Fruit fly (Drosophila melanogaster) whole organism, embryonic: ENCODE measurements around the gene CG1785.

Source experiments
- Aef1 ChIP-seq: fragments of 200-800 bp; sonication (Bioruptor generic); IDR thresholded peaks from 3 replicates; pipeline ENCODE4 v1.3.6; 2022; ENCODE audit warnings: missing biosample characterization, missing genetic modification characterization
- CG10209 ChIP-seq: fragments of 200-800 bp; sonication (Bioruptor generic); optimal IDR thresholded peaks from 3 replicates; lab custom pipeline; 2017; ENCODE audit warnings: missing biosample characterization, mild to moderate bottlenecking, missing genetic modification characterization, missing genetic modification reagents
- CG11723 ChIP-seq: fragments of 200-800 bp; sonication (Bioruptor generic); optimal IDR thresholded peaks from 2 replicates; lab custom pipeline; 2017; ENCODE audit warnings: missing biosample characterization, mild to moderate bottlenecking, missing genetic modification characterization
- CG12219 ChIP-seq: fragments of 200-800 bp; sonication (Bioruptor generic); optimal IDR thresholded peaks from 3 replicates; lab custom pipeline; 2018; ENCODE audit warnings: missing biosample characterization, mild to moderate bottlenecking, missing genetic modification characterization
- CG12236 ChIP-seq: fragments of 200-800 bp; sonication (Bioruptor generic); optimal IDR thresholded peaks from 2 replicates; lab custom pipeline; 2016; ENCODE audit warnings: missing biosample characterization, missing genetic modification characterization
- CG1233 ChIP-seq: fragments of 200-800 bp; sonication (Bioruptor generic); optimal IDR thresholded peaks from 4 replicates; lab custom pipeline; 2018; ENCODE audit warnings: missing biosample characterization, mild to moderate bottlenecking, missing genetic modification characterization
- CG13624 ChIP-seq: fragments of 200-800 bp; sonication (Bioruptor generic); optimal IDR thresholded peaks from 2 replicates; lab custom pipeline; 2016; ENCODE audit warnings: missing biosample characterization, missing genetic modification characterization
- CG13775 ChIP-seq: fragments of 200-800 bp; sonication (Bioruptor generic); optimal IDR thresholded peaks from 3 replicates; lab custom pipeline; 2017; ENCODE audit warnings: missing biosample characterization, mild to moderate bottlenecking, missing genetic modification characterization
- CG14050 ChIP-seq: fragments of 200-800 bp; sonication (Bioruptor generic); IDR thresholded peaks from 3 replicates; pipeline ENCODE4 v1.3.6; 2022; ENCODE audit warnings: missing biosample characterization, missing genetic modification characterization
- CG2116 ChIP-seq: fragments of 200-800 bp; sonication (Bioruptor generic); optimal IDR thresholded peaks from 3 replicates; lab custom pipeline; 2018; ENCODE audit warnings: missing biosample characterization, mild to moderate bottlenecking, missing genetic modification characterization
- CG32532 ChIP-seq: fragments of 200-800 bp; sonication (Bioruptor generic); IDR thresholded peaks from 2 replicates; pipeline ENCODE4 v1.3.6; 2022; ENCODE audit warnings: missing biosample characterization, missing genetic modification characterization
- CG34422 ChIP-seq: fragments of 200-800 bp; sonication (Bioruptor generic); IDR thresholded peaks from 3 replicates; pipeline ENCODE4 v1.3.6; 2022; ENCODE audit warnings: missing biosample characterization, missing genetic modification characterization
- CG4360 ChIP-seq: fragments of 200-800 bp; sonication (Bioruptor generic); IDR thresholded peaks from 2 replicates; pipeline ENCODE4 v1.3.6; 2022; ENCODE audit warnings: missing biosample characterization, missing genetic modification characterization
- CG4820 ChIP-seq: fragments of 200-800 bp; sonication (Bioruptor generic); optimal IDR thresholded peaks from 3 replicates; lab custom pipeline; 2016; ENCODE audit warnings: missing biosample characterization, missing genetic modification characterization
- CG5245 ChIP-seq: fragments of 200-800 bp; sonication (Bioruptor generic); optimal IDR thresholded peaks from 3 replicates; lab custom pipeline; 2016; ENCODE audit warnings: missing biosample characterization, missing genetic modification characterization
- CG6765 ChIP-seq: fragments of 200-800 bp; sonication (Bioruptor generic); optimal IDR thresholded peaks from 3 replicates; lab custom pipeline; 2017; ENCODE audit warnings: missing biosample characterization, mild to moderate bottlenecking, missing genetic modification characterization
- CG7839 ChIP-seq: fragments of 200-800 bp; sonication (Bioruptor generic); optimal IDR thresholded peaks from 3 replicates; lab custom pipeline; 2018; ENCODE audit warnings: missing biosample characterization, mild to moderate bottlenecking, missing genetic modification characterization, moderate library complexity
- CG9609 ChIP-seq: fragments of 200-800 bp; sonication (Bioruptor generic); optimal IDR thresholded peaks from 3 replicates; lab custom pipeline; 2016; ENCODE audit warnings: missing biosample characterization, missing genetic modification characterization
- CG9797 ChIP-seq: fragments of 200-800 bp; sonication (Bioruptor generic); optimal IDR thresholded peaks from 3 replicates; lab custom pipeline; 2018; ENCODE audit warnings: missing biosample characterization, mild to moderate bottlenecking, missing genetic modification characterization
- CTCF ChIP-seq: fragments of 200-800 bp; sonication (Bioruptor generic); optimal IDR thresholded peaks from 2 replicates; lab custom pipeline; 2017; ENCODE audit warnings: missing biosample characterization, mild to moderate bottlenecking, missing genetic modification characterization, moderate library complexity
- Chrac-16 ChIP-seq: fragments of 200-800 bp; sonication (Bioruptor generic); optimal IDR thresholded peaks from 3 replicates; lab custom pipeline; 2016; ENCODE audit warnings: missing biosample characterization, missing genetic modification characterization
- Dek ChIP-seq: fragments of 200-800 bp; sonication (Bioruptor generic); optimal IDR thresholded peaks from 3 replicates; lab custom pipeline; 2019; ENCODE audit warnings: missing biosample characterization, mild to moderate bottlenecking, missing genetic modification characterization, moderate library complexity
- Doc2 ChIP-seq: fragments of 200-800 bp; sonication (Bioruptor generic); IDR thresholded peaks from 2 replicates; pipeline ENCODE4 v1.3.6; 2022; ENCODE audit warnings: missing biosample characterization, missing genetic modification characterization
- E2f1 ChIP-seq: fragments of 200-800 bp; sonication (Bioruptor generic); IDR thresholded peaks from 2 replicates; pipeline ENCODE4 v1.3.6; 2022; ENCODE audit warnings: missing biosample characterization, missing genetic modification characterization
- HmgZ ChIP-seq: fragments of 200-800 bp; sonication (Bioruptor generic); optimal IDR thresholded peaks from 2 replicates; lab custom pipeline; 2018; ENCODE audit warnings: missing biosample characterization, mild to moderate bottlenecking, missing genetic modification characterization
- Max ChIP-seq: fragments of 200-800 bp; sonication (Bioruptor generic); optimal IDR thresholded peaks from 2 replicates; lab custom pipeline; 2016; ENCODE audit warnings: missing biosample characterization, mild to moderate bottlenecking, missing genetic modification characterization
- Nf-YC ChIP-seq: fragments of 200-800 bp; optimal IDR thresholded peaks from 3 replicates; lab custom pipeline; 2019; ENCODE audit warnings: missing biosample characterization, mild to moderate bottlenecking, missing genetic modification characterization, moderate library complexity
- Optix ChIP-seq: fragments of 200-800 bp; sonication (Bioruptor generic); IDR thresholded peaks from 3 replicates; pipeline ENCODE4 v1.3.6; 2022; ENCODE audit warnings: missing biosample characterization, missing genetic modification characterization
- Sry-δ ChIP-seq: fragments of 200-800 bp; sonication (Bioruptor generic); optimal IDR thresholded peaks from 2 replicates; lab custom pipeline; 2016; ENCODE audit warnings: missing biosample characterization, missing genetic modification characterization
- Stat92E ChIP-seq, 3 experiments: fragments of >200 bp in 2 of 3; fragments of 200-800 bp in 1 of 3; sonication (Bioruptor generic) in 1 of 3; optimal IDR thresholded peaks; 2 replicates each; lab custom pipeline; 2017 to 2019; ENCODE audit warnings: missing biosample characterization in 3 of 3, missing genetic modification characterization in 3 of 3, mild to moderate bottlenecking in 1 of 3, moderate library complexity in 1 of 3
- caup ChIP-seq: fragments of 200-800 bp; sonication (Bioruptor generic); optimal IDR thresholded peaks from 3 replicates; lab custom pipeline; 2017; ENCODE audit warnings: missing biosample characterization, mild to moderate bottlenecking, missing genetic modification characterization, moderate library complexity; ENCODE audit not compliant: severe bottlenecking
- en ChIP-seq: fragments of 200-800 bp; sonication (Bioruptor generic); optimal IDR thresholded peaks from 2 replicates; lab custom pipeline; 2016; ENCODE audit warnings: missing biosample characterization, missing genetic modification characterization
- gcm ChIP-seq: fragments of 200-800 bp; sonication (Bioruptor generic); optimal IDR thresholded peaks from 2 replicates; lab custom pipeline; 2019; ENCODE audit warnings: missing biosample characterization, mild to moderate bottlenecking, missing genetic modification characterization, moderate library complexity
- gro ChIP-seq: fragments of 200-800 bp; sonication (Bioruptor generic); optimal IDR thresholded peaks from 2 replicates; lab custom pipeline; 2016; ENCODE audit warnings: missing biosample characterization, missing genetic modification characterization
- ind ChIP-seq: fragments of 200-800 bp; sonication (Bioruptor generic); optimal IDR thresholded peaks from 3 replicates; lab custom pipeline; 2016; ENCODE audit warnings: missing biosample characterization, missing genetic modification characterization
- jigr1 ChIP-seq: fragments of 200-800 bp; sonication (Bioruptor generic); IDR thresholded peaks from 3 replicates; pipeline ENCODE4 v1.3.6; 2022; ENCODE audit warnings: missing biosample characterization, missing genetic modification characterization
- kay ChIP-seq: fragments of 200-800 bp; sonication (Bioruptor generic); optimal IDR thresholded peaks from 2 replicates; lab custom pipeline; 2016; ENCODE audit warnings: missing biosample characterization, missing genetic modification characterization
- lmd ChIP-seq: fragments of 200-800 bp; sonication (Bioruptor generic); IDR thresholded peaks from 2 replicates; pipeline ENCODE4 v1.3.6; 2022; ENCODE audit warnings: missing biosample characterization, missing genetic modification characterization
- luna ChIP-seq: fragments of 200-800 bp; sonication (Bioruptor generic); optimal IDR thresholded peaks from 2 replicates; lab custom pipeline; 2016; ENCODE audit warnings: missing biosample characterization, missing genetic modification characterization
- otp ChIP-seq: fragments of 200-800 bp; sonication (Bioruptor generic); IDR thresholded peaks from 3 replicates; pipeline ENCODE4, ENCODE4 v1.3.6; 2022; ENCODE audit warnings: missing biosample characterization, missing genetic modification characterization
- pan ChIP-seq, 4 experiments: fragments of >200 bp in 3 of 4; fragments of 200-800 bp in 1 of 4; sonication (Bioruptor generic) in 1 of 4; optimal IDR thresholded peaks in 3 of 4; IDR thresholded peaks in 1 of 4; 2 replicates each; pipeline versions ENCODE4 v1.3.6 to Lab custom; 2017 to 2022; ENCODE audit warnings: missing biosample characterization in 2 of 4, missing genetic modification characterization in 2 of 4, mixed read lengths in 1 of 4
- pfk ChIP-seq: fragments of 200-800 bp; sonication (Bioruptor generic); optimal IDR thresholded peaks from 2 replicates; lab custom pipeline; 2018; ENCODE audit warnings: missing biosample characterization, mild to moderate bottlenecking, missing genetic modification characterization, moderate library complexity
- prd ChIP-seq, 3 experiments: fragments of >200 bp in 2 of 3; fragments of 200-800 bp in 1 of 3; sonication (Bioruptor generic) in 1 of 3; optimal IDR thresholded peaks in 2 of 3; IDR thresholded peaks in 1 of 3; 2 replicates in 2 of 3; 3 replicates in 1 of 3; pipeline versions ENCODE4 v1.3.6 to Lab custom; 2017 to 2022; ENCODE audit warnings: missing biosample characterization in 1 of 3, missing genetic modification characterization in 1 of 3
- slou ChIP-seq: fragments of 200-800 bp; sonication (Bioruptor generic); optimal IDR thresholded peaks from 3 replicates; lab custom pipeline; 2016; ENCODE audit warnings: missing biosample characterization, missing genetic modification characterization
- stc ChIP-seq: fragments of 200-800 bp; sonication (Bioruptor generic); IDR thresholded peaks from 2 replicates; pipeline ENCODE4 v1.3.6; 2022; ENCODE audit warnings: missing biosample characterization, missing genetic modification characterization
- stwl ChIP-seq: fragments of 200-800 bp; sonication (Bioruptor generic); optimal IDR thresholded peaks from 3 replicates; lab custom pipeline; 2018; ENCODE audit warnings: missing biosample characterization, mild to moderate bottlenecking, missing genetic modification characterization, moderate library complexity
- tap ChIP-seq: fragments of 200-800 bp; optimal IDR thresholded peaks from 3 replicates; lab custom pipeline; 2019; ENCODE audit warnings: missing biosample characterization, mild to moderate bottlenecking, missing genetic modification characterization, moderate library complexity
- tll ChIP-seq, 2 experiments: fragments of 200-800 bp in 1 of 2; fragments of >200 bp in 1 of 2; sonication (Bioruptor generic) in 1 of 2; optimal IDR thresholded peaks; 2 replicates each; lab custom pipeline; 2017 to 2019; ENCODE audit warnings: missing biosample characterization in 2 of 2, missing genetic modification characterization in 2 of 2, mild to moderate bottlenecking in 1 of 2, moderate library complexity in 1 of 2
- trem ChIP-seq: fragments of 200-800 bp; optimal IDR thresholded peaks from 3 replicates; lab custom pipeline; 2019; ENCODE audit warnings: missing biosample characterization, mild to moderate bottlenecking, missing genetic modification characterization, moderate library complexity
- zen ChIP-seq: fragments of 200-800 bp; sonication (Bioruptor generic); optimal IDR thresholded peaks from 3 replicates; lab custom pipeline; 2018; ENCODE audit warnings: missing biosample characterization, mild to moderate bottlenecking, missing genetic modification characterization, moderate library complexity

The CG1785 gene

dm6 chrX:8690003-8690402 lies 24.7 kb upstream of the CG1785 start, which contains the start of the genes Ppt1 and Ogg1 (continued):
- peak; percentile 61 for TF ChIP-seq Chrac-16 (GFP tag; lab: Kevin White, UChicago)
- TF ChIP-seq CG14050 = no peak
- TF ChIP-seq CG12236 (GFP tag; lab: Kevin White, UChicago) = no peak
- peak; percentile 56 for TF ChIP-seq CG32532 (GFP tag; lab: Robert Waterston, UW)
- TF ChIP-seq CG13775 = peak; percentile 37
- TF ChIP-seq CG34422 (GFP tag; lab: Robert Waterston, UW) = peak; percentile 53; the same call in 1 of the 3 replicates
- TF ChIP-seq CG7839 (tag; lab: Kevin White, UChicago) = peak; percentile 28
- TF ChIP-seq pfk (GFP tag; lab: Kevin White, UChicago) = no peak
- TF ChIP-seq Max (GFP tag; lab: Kevin White, UChicago) = peak; percentile 36
- TF ChIP-seq prd (optimal IDR thresholded peaks at IDR 0.05; lab: Kevin White, UChicago) = no peak
- TF ChIP-seq prd (GFP tag; IDR thresholded peaks at IDR 0.05; lab: Robert Waterston, UW) = peak; percentile 45; the same call in 1 of the 3 replicates
- peak; percentile 34; the same call in 1 of the 2 replicates for TF ChIP-seq lmd (GFP tag; lab: Robert Waterston, UW)
- peak; percentile 63 for TF ChIP-seq CG9609 (GFP tag; lab: Kevin White, UChicago)
- peak; percentile 63 for TF ChIP-seq HmgZ
- peak; percentile 94 for TF ChIP-seq CG2116 (GFP tag; lab: Kevin White, UChicago)
- no peak for TF ChIP-seq pan (optimal IDR thresholded peaks at IDR 0.05; lab: Kevin White, UChicago)
- peak in 1 of 2 experiments; percentile 10 for TF ChIP-seq pan (GFP tag; optimal IDR thresholded peaks at IDR 0.05 in 1 of 2, IDR thresholded peaks at IDR 0.05 in 1 of 2)
- peak; percentile 24 for TF ChIP-seq CG1233
- TF ChIP-seq jigr1 = no peak
- TF ChIP-seq CG10209 (GFP tag; lab: Kevin White, UChicago) = peak; percentile 32
- TF ChIP-seq Sry-δ (GFP tag; lab: Kevin White, UChicago) = peak; percentile 70
- TF ChIP-seq gro = peak; percentile 48
- TF ChIP-seq CG4360 (GFP tag; lab: Robert Waterston, UW) = no peak
- 0 out of 3 replicates have a peak, but pooled peaks have one; percentile 19 for TF ChIP-seq Optix (GFP tag; lab: Robert Waterston, UW)
- 0 out of 3 replicates have a peak, but pooled peaks have one; percentile 10 for TF ChIP-seq Aef1
- no peak for TF ChIP-seq zen (tag; lab: Kevin White, UChicago)
- no peak for TF ChIP-seq CG5245 (GFP tag; lab: Kevin White, UChicago)
- no peak for TF ChIP-seq E2f1 (GFP tag; lab: Robert Waterston, UW)
- peak; percentile 59 for TF ChIP-seq caup (GFP tag; lab: Kevin White, UChicago)
- TF ChIP-seq otp (GFP tag; lab: Robert Waterston, UW) = no peak
- TF ChIP-seq CG9797 (GFP tag; lab: Kevin White, UChicago) = peak; percentile 8
- TF ChIP-seq tap = peak; percentile 31
- peak; percentile 97 for TF ChIP-seq stwl
- no peak for TF ChIP-seq tll (GFP tag; optimal IDR thresholded peaks at IDR 0.05; lab: Kevin White, UChicago)
- peak; percentile 43 for TF ChIP-seq CG4820
- no peak for TF ChIP-seq stc
- peak; percentile 10 for TF ChIP-seq gcm (GFP tag; lab: Kevin White, UChicago)
- peak; percentile 67 for TF ChIP-seq trem (tag; lab: Kevin White, UChicago)
- TF ChIP-seq ind (GFP tag; lab: Kevin White, UChicago) = peak; percentile 65
- no peak for TF ChIP-seq luna (GFP tag; lab: Kevin White, UChicago)
- TF ChIP-seq CTCF = peak; percentile 15
- TF ChIP-seq kay (GFP tag; lab: Kevin White, UChicago) = no peak
- no peak for TF ChIP-seq CG6765
- no peak for TF ChIP-seq Stat92E (GFP tag; optimal IDR thresholded peaks at IDR 0.05; lab: Kevin White, UChicago)
- TF ChIP-seq slou (GFP tag; lab: Kevin White, UChicago) = no peak
- TF ChIP-seq Doc2 (GFP tag; lab: Robert Waterston, UW) = no peak
- TF ChIP-seq CG11723 = no peak
- peak; percentile 53 for TF ChIP-seq en (GFP tag; lab: Kevin White, UChicago)
- no peak for TF ChIP-seq CG12219 (GFP tag; lab: Kevin White, UChicago)
- TF ChIP-seq Nf-YC (tag; lab: Kevin White, UChicago) = peak; percentile 23
- peak; percentile 62 for TF ChIP-seq CG13624 (GFP tag; lab: Kevin White, UChicago)
- TF ChIP-seq Dek = no peak
